Worm (Caenorhabditis elegans): ENCODE measurements around the gene polh-1.

ce11 chrIII:1927230-1927629 is 22.8 kb downstream of the polh-1 start:
- TF ChIP-seq ets-4 (tag; optimal IDR thresholded peaks at IDR 0.05) (no peak), odd-2 (tag; optimal IDR thresholded peaks at IDR 0.05) (no peak), pqm-1 (tag; optimal IDR thresholded peaks at IDR 0.05) (no peak), unc-86 (tag; optimal IDR thresholded peaks at IDR 0.05) (no peak), nhr-11 (tag; optimal IDR thresholded peaks at IDR 0.05) (no peak), hlh-6 (tag; optimal IDR thresholded peaks at IDR 0.05) (no peak), tbx-2 (tag; optimal IDR thresholded peaks at IDR 0.05) (no peak), hlh-8 (tag; optimal IDR thresholded peaks at IDR 0.05) (no peak)

Data from whole organism, late embryonic.